ENCODE assay signal across 6 worm cellular contexts in genomic region chrII:14003821-14004430, ce11.
TF ChIP-seq lines count a peak whose summit lies in the region.

No protein-coding gene starts in this region.

TF ChIP-seq in whole organism, L1 larva, 84 proteins besides CTCF, POLR2A, EP300 and RAD21:
- no peak for TF ChIP-seq tlp-1 (tag; optimal IDR thresholded peaks at IDR 0.05; lab: Kevin White, UChicago)
- peak; percentile 15 for TF ChIP-seq blmp-1 (tag; optimal IDR thresholded peaks at IDR 0.05; lab: Kevin White, UChicago)
- TF ChIP-seq unc-30 (tag; optimal IDR thresholded peaks at IDR 0.05; lab: Kevin White, UChicago), result no peak
- TF ChIP-seq ceh-8 (GFP tag; optimal IDR thresholded peaks at IDR 0.05; lab: Kevin White, UChicago), result no peak
- no peak for TF ChIP-seq efl-1 (optimal IDR thresholded peaks at IDR 0.05; lab: Kevin White, UChicago)
- TF ChIP-seq efl-1 (GFP tag; optimal IDR thresholded peaks at IDR 0.05 in 1 of 2; lab: Kevin White, UChicago), result peak in 1 of 2 experiments; percentile 74
- no peak for TF ChIP-seq ceh-88 (GFP tag; IDR thresholded peaks at IDR 0.05; lab: Robert Waterston, UW)
- no peak for TF ChIP-seq mep-1 (tag; optimal IDR thresholded peaks at IDR 0.05; lab: Kevin White, UChicago)
- peak; percentile 76 for TF ChIP-seq snpc-4 (tag; optimal IDR thresholded peaks at IDR 0.05; lab: Kevin White, UChicago)
- no peak for TF ChIP-seq swsn-7 (tag; optimal IDR thresholded peaks at IDR 0.05; lab: Kevin White, UChicago)
- no peak for TF ChIP-seq unc-86 (tag; optimal IDR thresholded peaks at IDR 0.05; lab: Kevin White, UChicago)
- TF ChIP-seq nhr-28 (tag; optimal IDR thresholded peaks at IDR 0.05; lab: Kevin White, UChicago), result no peak

TF ChIP-seq in whole organism, L2 larva, 48 proteins besides CTCF, POLR2A, EP300 and RAD21:
- TF ChIP-seq gmeb-1 (tag; optimal IDR thresholded peaks at IDR 0.05; lab: Kevin White, UChicago), result no peak
- TF ChIP-seq snpc-4 (tag; optimal IDR thresholded peaks at IDR 0.05; lab: Kevin White, UChicago), result peak; percentile 82
- TF ChIP-seq fos-1 (tag; optimal IDR thresholded peaks at IDR 0.05; lab: Kevin White, UChicago), result no peak
- TF ChIP-seq ceh-16 (tag; optimal IDR thresholded peaks at IDR 0.05; lab: Kevin White, UChicago), result no peak
- TF ChIP-seq ztf-1 (GFP tag; conservative IDR thresholded peaks at IDR 0.05; lab: Robert Waterston, UW), result no peak
- TF ChIP-seq elt-1 (tag; optimal IDR thresholded peaks at IDR 0.05; lab: Kevin White, UChicago), result no peak
- no peak for TF ChIP-seq unc-55 (GFP tag; optimal IDR thresholded peaks at IDR 0.05; lab: Kevin White, UChicago)
TF ChIP-seq in whole organism, L2 larva: peak in this region for 1.

TF ChIP-seq in whole organism, L3 larva, 47 proteins besides CTCF, POLR2A, EP300 and RAD21:
- TF ChIP-seq egl-27 (tag; optimal IDR thresholded peaks at IDR 0.05; lab: Kevin White, UChicago) (no peak), elt-2 (tag; optimal IDR thresholded peaks at IDR 0.05; lab: Kevin White, UChicago) (peak; percentile 26), ceh-82 (tag; optimal IDR thresholded peaks at IDR 0.05; lab: Kevin White, UChicago) (no peak), snpc-4 (tag; optimal IDR thresholded peaks at IDR 0.05; lab: Kevin White, UChicago) (peak; percentile 35), jun-1 (tag; optimal IDR thresholded peaks at IDR 0.05; lab: Kevin White, UChicago) (no peak)

TF ChIP-seq in whole organism, L4 larva, 104 proteins besides CTCF, POLR2A, EP300 and RAD21:
- no peak for TF ChIP-seq nhr-42 (GFP tag; IDR thresholded peaks at IDR 0.05; lab: Robert Waterston, UW)
- TF ChIP-seq nhr-28 (tag; optimal IDR thresholded peaks at IDR 0.05; lab: Kevin White, UChicago), result peak; percentile 51
- TF ChIP-seq zfp-3 (GFP tag; conservative IDR thresholded peaks at IDR 0.05; lab: Robert Waterston, UW), result no peak
- no peak for TF ChIP-seq zag-1 (tag; optimal IDR thresholded peaks at IDR 0.05; lab: Kevin White, UChicago)
- no peak for TF ChIP-seq lin-29 (GFP tag; IDR thresholded peaks at IDR 0.05; lab: Robert Waterston, UW)
- no peak for TF ChIP-seq ZK546.5 (tag; optimal IDR thresholded peaks at IDR 0.05; lab: Kevin White, UChicago)
- TF ChIP-seq hmg-1.1 (GFP tag; IDR thresholded peaks at IDR 0.05; lab: Robert Waterston, UW), result no peak
- no peak for TF ChIP-seq nhr-11 (tag; optimal IDR thresholded peaks at IDR 0.05; lab: Kevin White, UChicago)
- TF ChIP-seq lin-15B (tag; optimal IDR thresholded peaks at IDR 0.05; lab: Kevin White, UChicago), result no peak
- TF ChIP-seq F26F4.8 (GFP tag; conservative IDR thresholded peaks at IDR 0.05; lab: Robert Waterston, UW), result no peak
- TF ChIP-seq egl-27 (tag; optimal IDR thresholded peaks at IDR 0.05; lab: Kevin White, UChicago), result no peak
- TF ChIP-seq hlh-11 (tag; optimal IDR thresholded peaks at IDR 0.05; lab: Kevin White, UChicago), result peak; percentile 12
- TF ChIP-seq sdz-12 (GFP tag; optimal IDR thresholded peaks at IDR 0.05; lab: Kevin White, UChicago), result no peak
- TF ChIP-seq ceh-20 (GFP tag; IDR thresholded peaks at IDR 0.05; lab: Robert Waterston, UW), result no peak
- peak; percentile 41 for TF ChIP-seq snpc-4 (tag; optimal IDR thresholded peaks at IDR 0.05; lab: Kevin White, UChicago)
- TF ChIP-seq dmd-6 (GFP tag; IDR thresholded peaks at IDR 0.05; lab: Robert Waterston, UW), result no peak
- no peak for TF ChIP-seq spr-1 (tag; optimal IDR thresholded peaks at IDR 0.05; lab: Kevin White, UChicago)
- no peak for TF ChIP-seq zfp-2 (tag; optimal IDR thresholded peaks at IDR 0.05; lab: Kevin White, UChicago)

TF ChIP-seq in whole organism, mixed stage, embryonic, 35 proteins besides CTCF, POLR2A, EP300 and RAD21:
- TF ChIP-seq elt-3 (tag; optimal IDR thresholded peaks at IDR 0.05; lab: Kevin White, UChicago), result peak; percentile 68
- TF ChIP-seq lin-13 (tag; optimal IDR thresholded peaks at IDR 0.05; lab: Kevin White, UChicago), result no peak
TF ChIP-seq in whole organism, mixed stage, embryonic: peak in this region for 1.

TF ChIP-seq in whole organism, young adult, 124 proteins besides CTCF, POLR2A, EP300 and RAD21:
- no peak for TF ChIP-seq snpc-4 (GFP tag; optimal IDR thresholded peaks at IDR 0.05; lab: Kevin White, UChicago)
- peak in 3 of 4 experiments; percentile 74 to 78 (median 76) for TF ChIP-seq snpc-4 (tag; optimal IDR thresholded peaks at IDR 0.05; lab: Kevin White, UChicago)
- TF ChIP-seq repo-1 (tag; optimal IDR thresholded peaks at IDR 0.05; lab: Kevin White, UChicago), result no peak
